Fruit fly (Drosophila melanogaster) whole organism, adult: ENCODE measurements around the gene CG7054.

ENCODE experiments used
- CG11617 ChIP-seq: fragments of 200-800 bp; sonication (Bioruptor generic); optimal IDR thresholded peaks from 2 replicates; lab custom pipeline; 2017; ENCODE audit warnings: mild to moderate bottlenecking, missing biosample characterization, missing genetic modification reagents, missing genetic modification characterization
- CG14711 ChIP-seq: fragments of 200-800 bp; sonication (Bioruptor generic); optimal IDR thresholded peaks from 2 replicates; lab custom pipeline; 2018; ENCODE audit warnings: missing biosample characterization, mild to moderate bottlenecking, missing genetic modification characterization, moderate library complexity
- CG5204 ChIP-seq: fragments of 200-800 bp; sonication (Bioruptor generic); optimal IDR thresholded peaks from 2 replicates; lab custom pipeline; 2016; ENCODE audit warnings: missing biosample characterization, missing genetic modification characterization
- CG7045 ChIP-seq: fragments of 200-800 bp; sonication (Bioruptor generic); optimal IDR thresholded peaks from 2 replicates; lab custom pipeline; 2017; ENCODE audit warnings: missing biosample characterization, mild to moderate bottlenecking, missing genetic modification characterization
- Clk ChIP-seq: fragments of 200-800 bp; sonication (Bioruptor generic); optimal IDR thresholded peaks from 2 replicates; lab custom pipeline; 2017; ENCODE audit warnings: missing biosample characterization, missing genetic modification characterization
- Hr96 ChIP-seq: fragments of 200-800 bp; sonication (Bioruptor generic); optimal IDR thresholded peaks from 2 replicates; lab custom pipeline; 2016; ENCODE audit warnings: missing biosample characterization, missing genetic modification characterization
- cnc ChIP-seq, 2 experiments: fragments of >200 bp; optimal IDR thresholded peaks; 2 replicates each; lab custom pipeline; 2017
- kay ChIP-seq: fragments of 200-800 bp; sonication (Bioruptor generic); peaks from one replicate; lab custom pipeline; 2016; ENCODE audit warnings: missing biosample characterization, missing genetic modification characterization, borderline replicate concordance
- ovo ChIP-seq: fragments of 200-800 bp; sonication (Bioruptor generic); optimal IDR thresholded peaks from 2 replicates; lab custom pipeline; 2016; ENCODE audit warnings: missing biosample characterization, missing genetic modification characterization
- pad ChIP-seq: fragments of 200-800 bp; sonication (Bioruptor generic); optimal IDR thresholded peaks from 3 replicates; lab custom pipeline; 2017; ENCODE audit warnings: missing biosample characterization, missing genetic modification characterization, mild to moderate bottlenecking, moderate library complexity, missing genetic modification reagents

DNA sequence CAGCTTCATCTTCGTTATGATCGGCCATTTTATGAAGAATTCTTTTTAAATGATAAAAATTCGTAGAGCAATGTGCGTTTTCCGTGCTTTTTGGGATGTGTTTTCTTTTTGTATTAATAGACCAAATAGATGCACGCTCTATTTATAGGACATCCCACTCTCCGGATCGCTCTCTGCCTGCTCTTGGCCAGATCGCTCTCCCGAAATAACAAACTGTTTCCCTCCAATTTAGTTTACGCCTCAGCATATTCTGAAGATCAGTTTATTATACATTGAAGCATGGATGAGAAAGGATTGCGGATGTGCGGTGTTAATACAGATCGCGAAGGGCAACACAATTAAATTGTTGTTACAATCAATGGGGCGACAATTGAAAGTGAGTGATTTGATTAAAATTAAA lies 24.1 kb downstream of the CG7054 start, which contains the start of gene CG5376:
- TF ChIP-seq Hr96: no peak
- TF ChIP-seq kay (GFP tag; lab: Kevin White, UChicago): no peak
- TF ChIP-seq CG5204 (GFP tag; lab: Kevin White, UChicago): no peak
- no peak for TF ChIP-seq pad (GFP tag; lab: Kevin White, UChicago)
- no peak for TF ChIP-seq Clk (GFP tag; lab: Kevin White, UChicago)
- TF ChIP-seq CG14711: no peak
- no peak for TF ChIP-seq CG7045 (GFP tag; lab: Kevin White, UChicago)
- no peak for TF ChIP-seq CG11617
- TF ChIP-seq cnc (optimal IDR thresholded peaks at IDR 0.05; lab: Kevin White, UChicago): no peak
- no peak for TF ChIP-seq ovo
